Worm (Caenorhabditis elegans): ENCODE data around the gene Y45F3A.1.

The Y45F3A.1 gene

DNA sequence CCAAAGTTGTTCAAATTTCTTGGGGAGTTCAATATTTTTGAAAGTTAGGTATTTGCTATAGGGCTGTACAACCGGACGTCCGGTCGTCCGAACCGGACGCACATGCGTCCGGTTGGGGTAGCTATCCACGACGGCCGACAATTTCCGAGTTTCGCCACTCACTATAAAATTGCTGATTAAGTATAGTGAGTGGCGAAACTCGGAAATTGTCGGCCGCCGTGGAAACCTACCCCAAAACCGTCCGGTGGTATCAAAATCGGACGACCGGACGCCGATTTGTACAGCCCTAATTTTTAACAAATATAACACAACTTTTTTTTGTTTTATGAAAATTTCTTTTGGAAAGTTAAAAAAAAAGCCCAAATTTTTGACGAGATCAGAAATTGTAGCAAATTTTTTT lies 14.6 kb upstream of the Y45F3A.1 start:
- TF ChIP-seq lin-38 (GFP tag; IDR thresholded peaks at IDR 0.05) = 0 out of 2 replicates have a peak, but pooled peaks have one; percentile 24

ce11 chrIII:10575320-10575719 lies 13.6 kb upstream of the Y45F3A.1 start, which contains the start of gene Y45F3A.4:
TSS of gene Y45F3A.4 (minus strand) at chrIII:10575420.
- TF ChIP-seq tra-1 (GFP tag; IDR thresholded peaks at IDR 0.05) (0 out of 2 replicates have a peak, but pooled peaks have one; percentile 8), nhr-10 (tag; optimal IDR thresholded peaks at IDR 0.05) (no peak)

ce11 chrIII:10569246-10569645 lies 7.5 kb upstream of the Y45F3A.1 start:
- TF ChIP-seq php-3 (GFP tag; IDR thresholded peaks at IDR 0.05) (no peak), nhr-6 (tag; optimal IDR thresholded peaks at IDR 0.05) (no peak), pqm-1 (tag; optimal IDR thresholded peaks at IDR 0.05) (no peak), madf-5 (GFP tag; IDR thresholded peaks at IDR 0.05) (no peak), F10B5.3 (tag; optimal IDR thresholded peaks at IDR 0.05) (no peak), hif-1 (tag; optimal IDR thresholded peaks at IDR 0.05) (no peak), unc-62 (GFP tag; optimal IDR thresholded peaks at IDR 0.05 in 1 of 2) (no peak), unc-62 (tag; optimal IDR thresholded peaks at IDR 0.05) (no peak), egl-27 (tag; optimal IDR thresholded peaks at IDR 0.05) (no peak), lin-1 (GFP tag; IDR thresholded peaks at IDR 0.05) (no peak), ztf-11 (tag; optimal IDR thresholded peaks at IDR 0.05) (no peak), duxl-1 (tag; optimal IDR thresholded peaks at IDR 0.05; ENCODE audit: poor library complexity) (no peak), ZK546.5 (tag; optimal IDR thresholded peaks at IDR 0.05) (no peak), ctbp-1 (GFP tag; IDR thresholded peaks at IDR 0.05) (no peak), ceh-32 (tag; optimal IDR thresholded peaks at IDR 0.05; ENCODE audit: poor library complexity) (no peak), hlh-11 (tag; optimal IDR thresholded peaks at IDR 0.05) (no peak), zag-1 (tag; optimal IDR thresholded peaks at IDR 0.05) (no peak), rbr-2 (tag; optimal IDR thresholded peaks at IDR 0.05) (no peak), Y5F2A.4 (GFP tag; optimal IDR thresholded peaks at IDR 0.05) (no peak), F44E2.7 (GFP tag; IDR thresholded peaks at IDR 0.05) (no peak)

DNA sequence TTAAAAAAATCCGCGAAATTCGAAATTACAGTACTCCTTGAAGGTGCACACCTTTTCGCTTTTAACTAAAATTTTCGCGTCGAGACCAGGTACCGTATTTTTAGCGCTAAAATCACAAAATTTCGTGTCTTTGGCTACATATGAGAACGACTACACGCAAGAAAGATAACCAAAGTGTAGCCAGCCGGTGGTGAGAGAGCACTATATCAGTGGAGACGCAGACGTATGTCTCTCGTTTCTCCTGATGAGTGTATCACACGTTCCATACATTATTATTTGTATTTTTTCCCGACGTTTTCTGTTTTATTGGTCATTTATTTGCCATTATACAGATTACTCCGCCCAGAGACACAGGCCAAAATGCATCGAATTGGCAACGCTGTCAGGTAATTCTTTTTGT lies 4.2 kb upstream of the Y45F3A.1 start, which contains the start of gene acdh-11:
acdh-11 (plus strand) TSS at position 333 of the 400 bp plus-strand sequence.
- TF ChIP-seq lin-1 (GFP tag; IDR thresholded peaks at IDR 0.05) (no peak), nhr-102 (tag; optimal IDR thresholded peaks at IDR 0.05) (peak; percentile 35), Y48G9A.11 (GFP tag; IDR thresholded peaks at IDR 0.05) (no peak), Y105C5A.15 (GFP tag; IDR thresholded peaks at IDR 0.05) (no peak), lsy-2 (tag; optimal IDR thresholded peaks at IDR 0.05) (peak in 1 of 2 experiments; percentile 51), Y5F2A.4 (GFP tag; optimal IDR thresholded peaks at IDR 0.05) (no peak), aly-2 (tag; optimal IDR thresholded peaks at IDR 0.05) (no peak), ZK337.2 (GFP tag; IDR thresholded peaks at IDR 0.05) (no peak), egl-43 (GFP tag; IDR thresholded peaks at IDR 0.05) (no peak), egl-27 (tag; optimal IDR thresholded peaks at IDR 0.05) (no peak), ceh-28 (tag; optimal IDR thresholded peaks at IDR 0.05) (no peak), cey-2 (tag; optimal IDR thresholded peaks at IDR 0.05; ENCODE audit: borderline replicate concordance, insufficient read depth) (no peak), mxl-3 (GFP tag; optimal IDR thresholded peaks at IDR 0.05) (peak; percentile 55), dve-1 (tag; optimal IDR thresholded peaks at IDR 0.05; ENCODE audit: insufficient read depth) (peak; percentile 65), R02D3.7 (tag; optimal IDR thresholded peaks at IDR 0.05) (no peak), arid-1 (GFP tag; conservative IDR thresholded peaks at IDR 0.05) (no peak), nhr-76 (tag; optimal IDR thresholded peaks at IDR 0.05) (no peak), nhr-77 (tag; optimal IDR thresholded peaks at IDR 0.05) (peak; percentile 14), ztf-11 (tag; optimal IDR thresholded peaks at IDR 0.05) (no peak), daf-12 (tag; optimal IDR thresholded peaks at IDR 0.05) (no peak), nhr-41 (GFP tag; IDR thresholded peaks at IDR 0.05) (no peak), T26A8.4 (GFP tag; IDR thresholded peaks at IDR 0.05) (no peak), F49E8.2 (tag; optimal IDR thresholded peaks at IDR 0.05; ENCODE audit: borderline replicate concordance) (no peak), fkh-10 (GFP tag; optimal IDR thresholded peaks at IDR 0.05) (no peak), mep-1 (tag; optimal IDR thresholded peaks at IDR 0.05) (peak; percentile 28), ces-1 (GFP tag; optimal IDR thresholded peaks at IDR 0.05) (no peak), duxl-1 (tag; optimal IDR thresholded peaks at IDR 0.05; ENCODE audit: poor library complexity) (no peak), zip-2 (tag; optimal IDR thresholded peaks at IDR 0.05) (no peak), F10B5.3 (tag; optimal IDR thresholded peaks at IDR 0.05) (no peak), zfp-2 (tag; optimal IDR thresholded peaks at IDR 0.05) (no peak)
